Fruit fly (Drosophila melanogaster) whole organism, wandering third instar larva: ENCODE measurements around the gene Cp7Fc.

ENCODE experiments used
- Abd-B ChIP-seq: fragments of >200 bp; optimal IDR thresholded peaks from 2 replicates; lab custom pipeline; 2017; ENCODE audit warnings: missing biosample characterization, missing genetic modification characterization
- Hr78 ChIP-seq: fragments of >200 bp; optimal IDR thresholded peaks from 2 replicates; lab custom pipeline; 2017; ENCODE audit warnings: missing biosample characterization, missing genetic modification characterization
- sv ChIP-seq: fragments of 200-800 bp; sonication (Bioruptor generic); optimal IDR thresholded peaks from 3 replicates; lab custom pipeline; 2016; ENCODE audit warnings: missing biosample characterization, missing genetic modification characterization

dm6 chrX:8442912-8443311 lies 34.0 kb upstream of the Cp7Fc start:
- TF ChIP-seq Abd-B (GFP tag; lab: Kevin White, UChicago) (no peak), Hr78 (GFP tag; lab: Kevin White, UChicago) (no peak), sv (GFP tag; lab: Kevin White, UChicago) (no peak)
